Worm (Caenorhabditis elegans): Measurements from ENCODE around the gene F11C1.4.

DNA sequence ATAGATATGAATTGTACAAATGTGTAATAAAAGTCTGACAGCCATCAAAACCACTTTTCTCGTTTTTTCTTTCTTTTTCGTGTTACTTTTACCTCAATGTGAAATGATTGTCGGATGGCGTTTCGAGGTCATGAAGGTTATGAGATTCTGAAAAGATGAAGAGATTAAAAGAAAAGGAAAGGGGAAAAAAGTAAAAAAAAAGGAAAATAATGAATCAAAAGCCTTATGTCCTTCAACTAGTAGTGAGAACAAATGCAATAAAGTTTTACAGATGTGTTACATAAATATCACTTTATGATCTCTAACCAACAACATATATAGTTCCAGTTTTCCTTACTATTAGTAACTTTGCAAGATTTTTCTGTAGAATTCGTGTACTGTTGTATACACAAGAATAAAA lies 36.1 kb upstream of the F11C1.4 start, which contains the start of gene gmap-3:
- TF ChIP-seq unc-42 (tag; optimal IDR thresholded peaks at IDR 0.05), result no peak
- no peak for TF ChIP-seq pax-1 (tag; optimal IDR thresholded peaks at IDR 0.05)
- TF ChIP-seq pha-2 (tag; optimal IDR thresholded peaks at IDR 0.05), result no peak
- no peak for TF ChIP-seq madf-2 (tag; optimal IDR thresholded peaks at IDR 0.05)
- TF ChIP-seq nhr-11 (tag; optimal IDR thresholded peaks at IDR 0.05), result no peak
- TF ChIP-seq nhr-232 (tag; optimal IDR thresholded peaks at IDR 0.05), result no peak
- no peak for TF ChIP-seq Y22D7AL.16 (tag; optimal IDR thresholded peaks at IDR 0.05)
- TF ChIP-seq ama-1 (optimal IDR thresholded peaks at IDR 0.05), result no peak
- TF ChIP-seq pha-4 (tag; optimal IDR thresholded peaks at IDR 0.05), result no peak
- no peak for TF ChIP-seq eyg-1 (tag; optimal IDR thresholded peaks at IDR 0.05)
- no peak for TF ChIP-seq tbx-7 (tag; optimal IDR thresholded peaks at IDR 0.05)
- TF ChIP-seq lin-11 (tag; optimal IDR thresholded peaks at IDR 0.05), result no peak
- no peak for TF ChIP-seq ztf-16 (tag; optimal IDR thresholded peaks at IDR 0.05)
